Fruit fly (Drosophila melanogaster) whole organism, embryonic: ENCODE measurements around the gene CG42828.

Experiments used
- ATbp ChIP-seq: fragments of 200-800 bp; sonication (Bioruptor generic); optimal IDR thresholded peaks from 2 replicates; lab custom pipeline; 2017; ENCODE audit warnings: missing biosample characterization, mild to moderate bottlenecking, missing genetic modification characterization, missing genetic modification reagents
- Awh ChIP-seq: fragments of 200-800 bp; sonication (Bioruptor generic); IDR thresholded peaks from 2 replicates; pipeline ENCODE4, ENCODE4 v1.3.6; 2022; ENCODE audit warnings: missing biosample characterization, missing genetic modification characterization
- BEAF-32 ChIP-seq: fragments of 200-800 bp; sonication (Bioruptor generic); optimal IDR thresholded peaks from 3 replicates; lab custom pipeline; 2017; ENCODE audit warnings: missing biosample characterization, missing genetic modification characterization, mild to moderate bottlenecking, moderate library complexity, missing genetic modification reagents
- Blimp-1 ChIP-seq: fragments of 200-800 bp; sonication (Bioruptor generic); optimal IDR thresholded peaks from 3 replicates; lab custom pipeline; 2018; ENCODE audit warnings: missing biosample characterization, missing genetic modification characterization, mild to moderate bottlenecking, moderate library complexity, missing genetic modification reagents
- CG10147 ChIP-seq: fragments of 200-800 bp; sonication (Bioruptor generic); optimal IDR thresholded peaks from 2 replicates; lab custom pipeline; 2019; ENCODE audit warnings: missing biosample characterization, mild to moderate bottlenecking, missing genetic modification characterization, moderate library complexity
- CG10565 ChIP-seq: fragments of 200-800 bp; sonication (Bioruptor generic); optimal IDR thresholded peaks from 3 replicates; lab custom pipeline; 2016; ENCODE audit warnings: missing biosample characterization, mild to moderate bottlenecking, missing genetic modification characterization
- CG11723 ChIP-seq: fragments of 200-800 bp; sonication (Bioruptor generic); optimal IDR thresholded peaks from 2 replicates; lab custom pipeline; 2017; ENCODE audit warnings: missing biosample characterization, mild to moderate bottlenecking, missing genetic modification characterization
- CG14710 ChIP-seq: fragments of 200-800 bp; sonication (Bioruptor generic); optimal IDR thresholded peaks from 3 replicates; lab custom pipeline; 2019; ENCODE audit warnings: missing biosample characterization, mild to moderate bottlenecking, missing genetic modification characterization, moderate library complexity
- CG1647 ChIP-seq: fragments of 200-800 bp; sonication (Bioruptor generic); optimal IDR thresholded peaks from 3 replicates; lab custom pipeline; 2016; ENCODE audit warnings: missing biosample characterization, missing genetic modification characterization
- CG2678 ChIP-seq: fragments of 200-800 bp; sonication (Bioruptor generic); optimal IDR thresholded peaks from 3 replicates; lab custom pipeline; 2019; ENCODE audit warnings: missing biosample characterization, mild to moderate bottlenecking, missing genetic modification characterization, moderate library complexity
- CG2712 ChIP-seq: fragments of 200-800 bp; optimal IDR thresholded peaks from 3 replicates; lab custom pipeline; 2019; ENCODE audit warnings: missing biosample characterization, mild to moderate bottlenecking, missing genetic modification characterization, moderate library complexity
- CG30431 ChIP-seq: fragments of 200-800 bp; sonication (Bioruptor generic); optimal IDR thresholded peaks from 2 replicates; lab custom pipeline; 2017; ENCODE audit warnings: missing biosample characterization, missing genetic modification characterization
- CG3407 ChIP-seq: fragments of 200-800 bp; sonication (Bioruptor generic); optimal IDR thresholded peaks from 2 replicates; lab custom pipeline; 2018; ENCODE audit warnings: missing biosample characterization, mild to moderate bottlenecking, missing genetic modification characterization
- CG34376 ChIP-seq: fragments of 200-800 bp; sonication (Bioruptor generic); optimal IDR thresholded peaks from 2 replicates; lab custom pipeline; 2018; ENCODE audit warnings: missing biosample characterization, mild to moderate bottlenecking, missing genetic modification characterization
- CG4282 ChIP-seq: fragments of 200-800 bp; sonication (Bioruptor generic); optimal IDR thresholded peaks from 2 replicates; lab custom pipeline; 2016; ENCODE audit warnings: missing biosample characterization, missing genetic modification characterization
- CG4360 ChIP-seq: fragments of 200-800 bp; sonication (Bioruptor generic); IDR thresholded peaks from 2 replicates; pipeline ENCODE4 v1.3.6; 2022; ENCODE audit warnings: missing biosample characterization, missing genetic modification characterization
- CG6791 ChIP-seq: fragments of 200-800 bp; sonication (Bioruptor generic); IDR thresholded peaks from 3 replicates; pipeline ENCODE4 v1.3.6; 2022; ENCODE audit warnings: missing biosample characterization, missing genetic modification characterization; ENCODE audit not compliant: partially characterized antibody
- CG6813 ChIP-seq: fragments of 200-800 bp; sonication (Bioruptor generic); optimal IDR thresholded peaks from 2 replicates; lab custom pipeline; 2017; ENCODE audit warnings: missing biosample characterization, missing genetic modification characterization, mild to moderate bottlenecking, moderate library complexity, missing genetic modification reagents
- CG7271 ChIP-seq: fragments of 200-800 bp; sonication (Bioruptor generic); optimal IDR thresholded peaks from 2 replicates; lab custom pipeline; 2018; ENCODE audit warnings: missing biosample characterization, mild to moderate bottlenecking, missing genetic modification characterization, moderate library complexity
- CG7928 ChIP-seq: fragments of 200-800 bp; sonication (Bioruptor generic); optimal IDR thresholded peaks from 2 replicates; lab custom pipeline; 2017; ENCODE audit warnings: missing biosample characterization, mild to moderate bottlenecking, missing genetic modification characterization
- CG7963 ChIP-seq: fragments of 200-800 bp; sonication (Bioruptor generic); IDR thresholded peaks from 3 replicates; pipeline ENCODE4 v1.3.6; 2022; ENCODE audit warnings: missing biosample characterization, missing genetic modification characterization; ENCODE audit not compliant: partially characterized antibody
- CG8765 ChIP-seq: fragments of 200-800 bp; sonication (Bioruptor generic); IDR thresholded peaks from 2 replicates; pipeline ENCODE4 v1.3.6; 2022; ENCODE audit warnings: missing biosample characterization, missing genetic modification characterization
- CTCF ChIP-seq: fragments of 200-800 bp; sonication (Bioruptor generic); optimal IDR thresholded peaks from 2 replicates; lab custom pipeline; 2017; ENCODE audit warnings: missing biosample characterization, mild to moderate bottlenecking, missing genetic modification characterization, moderate library complexity
- Chrac-16 ChIP-seq: fragments of 200-800 bp; sonication (Bioruptor generic); optimal IDR thresholded peaks from 3 replicates; lab custom pipeline; 2016; ENCODE audit warnings: missing biosample characterization, missing genetic modification characterization
- Ets65A ChIP-seq: fragments of 200-800 bp; sonication (Bioruptor generic); peaks from one replicate; lab custom pipeline; 2016; ENCODE audit warnings: missing biosample characterization, missing genetic modification characterization
- Fer3 ChIP-seq: fragments of 200-800 bp; sonication (Bioruptor generic); optimal IDR thresholded peaks from 2 replicates; lab custom pipeline; 2018; ENCODE audit warnings: missing biosample characterization, mild to moderate bottlenecking, missing genetic modification characterization, moderate library complexity
- HLH4C ChIP-seq: fragments of 200-800 bp; sonication (Bioruptor generic); IDR thresholded peaks from 3 replicates; pipeline ENCODE4 v1.3.6; 2022; ENCODE audit warnings: missing biosample characterization, missing genetic modification characterization; ENCODE audit not compliant: partially characterized antibody
- HLH54F ChIP-seq: fragments of 200-800 bp; sonication (Bioruptor generic); optimal IDR thresholded peaks from 3 replicates; lab custom pipeline; 2016; ENCODE audit warnings: missing biosample characterization, missing genetic modification characterization
- Hr39 ChIP-seq: fragments of >200 bp; optimal IDR thresholded peaks from 2 replicates; lab custom pipeline; 2017
- Nf-YB ChIP-seq: fragments of 200-800 bp; sonication (Bioruptor generic); optimal IDR thresholded peaks from 3 replicates; lab custom pipeline; 2019; ENCODE audit warnings: missing biosample characterization, mild to moderate bottlenecking, missing genetic modification characterization, moderate library complexity
- Oaz ChIP-seq: fragments of 200-800 bp; sonication (Bioruptor generic); IDR thresholded peaks from 2 replicates; pipeline ENCODE4 v1.3.6; 2022; ENCODE audit warnings: missing biosample characterization, missing genetic modification characterization
- Xbp1 ChIP-seq: fragments of 200-800 bp; sonication (Bioruptor generic); optimal IDR thresholded peaks from 3 replicates; lab custom pipeline; 2016; ENCODE audit warnings: missing biosample characterization, mild to moderate bottlenecking, missing genetic modification characterization
- aop ChIP-seq: fragments of 200-800 bp; sonication (Bioruptor generic); IDR thresholded peaks from 2 replicates; pipeline ENCODE4 v1.3.6; 2022; ENCODE audit warnings: missing biosample characterization, missing genetic modification characterization
- bowl ChIP-seq: fragments of 200-800 bp; sonication (Bioruptor generic); IDR thresholded peaks from 2 replicates; pipeline ENCODE4 v1.3.6; 2022; ENCODE audit warnings: missing biosample characterization, missing genetic modification characterization
- croc ChIP-seq: fragments of 200-800 bp; sonication (Bioruptor generic); conservative IDR thresholded peaks from 3 replicates; pipeline ENCODE4 v1.3.6; 2022; ENCODE audit warnings: missing biosample characterization, missing genetic modification characterization
- dimm ChIP-seq: fragments of 200-800 bp; sonication (Bioruptor generic); IDR thresholded peaks from 2 replicates; pipeline ENCODE4 v1.3.6; 2022; ENCODE audit warnings: missing biosample characterization, missing genetic modification characterization
- esg ChIP-seq: fragments of 200-800 bp; sonication (Bioruptor generic); conservative IDR thresholded peaks from 2 replicates; pipeline ENCODE4 v1.3.6; 2022; ENCODE audit warnings: missing biosample characterization, missing genetic modification characterization
- fd3F ChIP-seq: fragments of 200-800 bp; sonication (Bioruptor generic); optimal IDR thresholded peaks from 2 replicates; lab custom pipeline; 2018; ENCODE audit warnings: missing biosample characterization, mild to moderate bottlenecking, missing genetic modification characterization, moderate library complexity
- gsb-n ChIP-seq: fragments of 200-800 bp; sonication (Bioruptor generic); optimal IDR thresholded peaks from 3 replicates; lab custom pipeline; 2018; ENCODE audit warnings: missing biosample characterization, mild to moderate bottlenecking, missing genetic modification characterization
- hth ChIP-seq: fragments of >200 bp; optimal IDR thresholded peaks from 2 replicates; lab custom pipeline; 2017; ENCODE audit warnings: inconsistent platforms
- pnt ChIP-seq: fragments of 200-800 bp; sonication (Bioruptor generic); optimal IDR thresholded peaks from 3 replicates; lab custom pipeline; 2016; ENCODE audit warnings: missing biosample characterization, missing genetic modification characterization
- pros ChIP-seq: fragments of 200-800 bp; sonication (Bioruptor generic); optimal IDR thresholded peaks from 3 replicates; lab custom pipeline; 2019; ENCODE audit warnings: missing biosample characterization, mild to moderate bottlenecking, missing genetic modification characterization, moderate library complexity
- ranshi ChIP-seq: fragments of 200-800 bp; sonication (Bioruptor generic); IDR thresholded peaks from 2 replicates; pipeline ENCODE4 v1.3.6; 2022; ENCODE audit warnings: missing biosample characterization, missing genetic modification characterization
- row ChIP-seq: fragments of 200-800 bp; sonication (Bioruptor generic); IDR thresholded peaks from 3 replicates; pipeline ENCODE4 v1.3.6; 2022; ENCODE audit warnings: missing biosample characterization, missing genetic modification characterization
- so ChIP-seq: fragments of 200-800 bp; sonication (Bioruptor generic); IDR thresholded peaks from 3 replicates; pipeline ENCODE4 v1.3.6; 2022; ENCODE audit warnings: missing biosample characterization, missing genetic modification characterization
- sqz ChIP-seq: fragments of 200-800 bp; sonication (Bioruptor generic); optimal IDR thresholded peaks from 3 replicates; lab custom pipeline; 2018; ENCODE audit warnings: missing biosample characterization, mild to moderate bottlenecking, missing genetic modification characterization
- sug ChIP-seq: fragments of 200-800 bp; optimal IDR thresholded peaks from 2 replicates; lab custom pipeline; 2019; ENCODE audit warnings: missing biosample characterization, mild to moderate bottlenecking, missing genetic modification characterization, moderate library complexity
- tap ChIP-seq: fragments of 200-800 bp; optimal IDR thresholded peaks from 3 replicates; lab custom pipeline; 2019; ENCODE audit warnings: missing biosample characterization, mild to moderate bottlenecking, missing genetic modification characterization, moderate library complexity
- toy ChIP-seq: fragments of 200-800 bp; sonication (Bioruptor generic); IDR thresholded peaks from 2 replicates; pipeline ENCODE4 v1.3.6; 2022; ENCODE audit warnings: missing biosample characterization, missing genetic modification characterization
- vvl ChIP-seq: fragments of 200-800 bp; sonication (Bioruptor generic); IDR thresholded peaks from 2 replicates; pipeline ENCODE4 v1.3.6; 2022; ENCODE audit warnings: missing biosample characterization, missing genetic modification characterization
- zen ChIP-seq: fragments of 200-800 bp; sonication (Bioruptor generic); optimal IDR thresholded peaks from 3 replicates; lab custom pipeline; 2018; ENCODE audit warnings: missing biosample characterization, mild to moderate bottlenecking, missing genetic modification characterization, moderate library complexity
- zfh1 ChIP-seq: fragments of 200-800 bp; sonication (Bioruptor generic); IDR thresholded peaks from 3 replicates; pipeline ENCODE4 v1.3.6; 2022; ENCODE audit warnings: missing biosample characterization, missing genetic modification characterization

Gene CG42828

DNA sequence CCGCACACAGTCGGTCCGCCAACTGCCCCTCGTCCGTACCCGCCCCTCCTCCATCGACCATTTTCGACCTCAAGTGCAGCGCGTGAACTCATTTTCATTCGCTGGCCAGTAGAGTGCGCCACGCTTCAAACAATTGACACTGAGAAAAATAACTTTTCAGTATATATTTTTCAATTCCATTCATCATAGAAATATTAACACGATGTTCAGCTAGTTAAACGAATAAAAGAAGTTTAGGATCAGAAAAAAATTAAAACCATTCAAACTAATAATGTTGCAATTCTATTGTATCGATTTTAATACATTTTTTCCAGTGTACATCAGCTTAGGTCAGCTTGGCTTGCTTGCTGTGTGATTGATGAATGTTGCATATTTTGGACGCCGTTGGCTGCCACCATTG lies 13.4 kb downstream of the CG42828 start (continued):
- TF ChIP-seq CG10565 (no peak), tap (tag; lab: Kevin White, UChicago) (peak; percentile 48), CG2678 (tag; lab: Kevin White, UChicago) (peak; percentile 55), CG10147 (GFP tag; lab: Kevin White, UChicago) (no peak), CG2712 (tag; lab: Kevin White, UChicago) (peak; percentile 51), dimm (GFP tag; lab: Robert Waterston, UW) (0 out of 2 replicates have a peak, but pooled peaks have one; percentile 7), Oaz (GFP tag; lab: Robert Waterston, UW) (peak; percentile 32; the same call in 1 of the 2 replicates), row (GFP tag; lab: Robert Waterston, UW) (peak; percentile 59), ATbp (peak; percentile 58), gsb-n (tag; lab: Kevin White, UChicago) (peak; percentile 31), CG4282 (no peak), CG6791 (GFP tag; lab: Robert Waterston, UW) (no peak), CG6813 (GFP tag; lab: Kevin White, UChicago) (no peak), zfh1 (GFP tag; lab: Robert Waterston, UW) (peak; percentile 17; the same call in 1 of the 3 replicates), croc (no peak), Fer3 (no peak), Hr39 (no peak), zen (tag; lab: Kevin White, UChicago) (peak; percentile 57), CG3407 (GFP tag; lab: Kevin White, UChicago) (peak; percentile 30), Chrac-16 (GFP tag; lab: Kevin White, UChicago) (peak; percentile 41), HLH4C (GFP tag; lab: Robert Waterston, UW) (no peak), CG30431 (GFP tag; lab: Kevin White, UChicago) (peak; percentile 2), Ets65A (GFP tag; lab: Kevin White, UChicago) (peak; percentile 3), CG7271 (tag; lab: Kevin White, UChicago) (no peak), Blimp-1 (GFP tag; lab: Kevin White, UChicago) (peak; percentile 69), sqz (GFP tag; lab: Kevin White, UChicago) (no peak), CG14710 (tag; lab: Kevin White, UChicago) (peak; percentile 45), fd3F (GFP tag; lab: Kevin White, UChicago) (no peak), Xbp1 (GFP tag; lab: Kevin White, UChicago) (peak; percentile 66), sug (tag; lab: Kevin White, UChicago) (no peak), CTCF (GFP tag; lab: Kevin White, UChicago) (peak; percentile 68), Nf-YB (GFP tag; lab: Kevin White, UChicago) (peak; percentile 5), hth (lab: Kevin White, UChicago) (no peak), bowl (GFP tag; lab: Robert Waterston, UW) (no peak), CG11723 (GFP tag; lab: Kevin White, UChicago) (no peak), Awh (GFP tag; lab: Robert Waterston, UW) (peak; percentile 36; the same call in 1 of the 2 replicates), CG8765 (no peak), aop (no peak), pnt (peak; percentile 26), esg (GFP tag; lab: Robert Waterston, UW) (peak; percentile 48; the same call in 1 of the 2 replicates), CG4360 (GFP tag; lab: Robert Waterston, UW) (no peak), pros (no peak), HLH54F (GFP tag; lab: Kevin White, UChicago) (no peak), so (GFP tag; lab: Robert Waterston, UW) (no peak), CG1647 (GFP tag; lab: Kevin White, UChicago) (no peak), CG34376 (no peak), vvl (GFP tag; lab: Robert Waterston, UW) (peak; percentile 51; the same call in 1 of the 2 replicates), ranshi (GFP tag; lab: Robert Waterston, UW) (no peak), BEAF-32 (no peak), CG7963 (GFP tag; lab: Robert Waterston, UW) (no peak), CG7928 (GFP tag; lab: Kevin White, UChicago) (no peak), toy (GFP tag; lab: Robert Waterston, UW) (no peak)
